Fruit fly (Drosophila melanogaster) whole organism, wandering third instar larva: Measurements from ENCODE around the gene Pcif1.

Experiments
- Myc ChIP-seq: fragments of >200 bp; optimal IDR thresholded peaks from 2 replicates; lab custom pipeline; 2017
- OdsH ChIP-seq: fragments of 200-800 bp; sonication (Bioruptor generic); optimal IDR thresholded peaks from 2 replicates; lab custom pipeline; 2016; ENCODE audit warnings: missing biosample characterization, mild to moderate bottlenecking, missing genetic modification characterization
- br ChIP-seq: fragments of 200-800 bp; sonication (Bioruptor generic); optimal IDR thresholded peaks from 2 replicates; lab custom pipeline; 2016; ENCODE audit warnings: missing biosample characterization, missing genetic modification characterization
- dl ChIP-seq, 2 experiments: fragments of 175-275, 200-275 bp in 1 of 2; fragments of 200-275 bp in 1 of 2; sonication (Bioruptor generic); optimal IDR thresholded peaks; lab custom pipeline; 2018; ENCODE audit warnings: mild to moderate bottlenecking in 2 of 2, missing biosample characterization in 2 of 2, missing genetic modification characterization in 2 of 2, moderate library complexity in 2 of 2; ENCODE audit not compliant: partially characterized antibody in 2 of 2, insufficient read depth in 1 of 2
- dsf ChIP-seq: sonication (Bioruptor generic); optimal IDR thresholded peaks from 2 replicates; lab custom pipeline; 2016; ENCODE audit warnings: missing biosample characterization, missing genetic modification characterization, borderline replicate concordance
- ey ChIP-seq: fragments of 200-800 bp; sonication (Bioruptor generic); optimal IDR thresholded peaks from 2 replicates; lab custom pipeline; 2016; ENCODE audit warnings: missing biosample characterization, missing genetic modification characterization
- tai ChIP-seq: sonication (Bioruptor generic); optimal IDR thresholded peaks from 2 replicates; lab custom pipeline; 2016; ENCODE audit warnings: missing biosample characterization, missing genetic modification characterization
- usp ChIP-seq: fragments of >200 bp; optimal IDR thresholded peaks from 2 replicates; lab custom pipeline; 2017; ENCODE audit warnings: missing biosample characterization, missing genetic modification characterization

DNA sequence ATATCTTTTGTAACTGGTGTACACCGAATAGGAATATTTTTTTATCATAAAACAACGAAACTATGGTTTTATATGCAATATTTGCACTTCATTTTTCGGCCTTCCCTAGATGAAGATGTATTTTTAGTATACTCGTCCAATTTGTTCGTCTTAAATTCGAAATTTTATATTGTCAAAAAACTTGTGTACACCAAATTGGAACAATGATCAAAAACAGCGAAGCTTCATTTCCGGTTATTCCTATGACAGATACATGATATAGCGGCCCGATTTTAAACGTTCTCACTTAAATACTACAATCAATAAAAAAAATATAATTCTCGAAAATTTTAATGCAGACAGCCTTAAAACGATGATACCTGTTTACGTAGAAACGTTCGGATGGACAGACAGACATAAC, 18.8 kb downstream of the Pcif1 start:
- no peak for TF ChIP-seq OdsH (GFP tag; lab: Kevin White, UChicago)
- no peak for TF ChIP-seq dl (GFP tag; optimal IDR thresholded peaks at IDR 0.05; lab: Kevin White, UChicago; ENCODE audit: insufficient read depth in 1 of 2, partially characterized antibody in 2 of 2)
- TF ChIP-seq usp (GFP tag; lab: Kevin White, UChicago), result no peak
- no peak for TF ChIP-seq br (GFP tag; lab: Kevin White, UChicago)
- TF ChIP-seq dsf (GFP tag; lab: Kevin White, UChicago), result no peak
- no peak for TF ChIP-seq ey (GFP tag; lab: Kevin White, UChicago)
- no peak for TF ChIP-seq tai
- TF ChIP-seq Myc (lab: Kevin White, UChicago), result no peak
